Fruit fly (Drosophila melanogaster): ENCODE results near the gene CG1265.

Gene CG1265

dm6 chr3L:4229365-4229967 lies 25.1 kb upstream of the CG1265 start (continued):
- TF ChIP-seq phol (tag; optimal IDR thresholded peaks at IDR 0.05) (peak; percentile 12), vvl (GFP tag; IDR thresholded peaks at IDR 0.05) (peak; percentile 66), CG32767 (GFP tag; IDR thresholded peaks at IDR 0.05) (no peak), CG1603 (tag; optimal IDR thresholded peaks at IDR 0.05) (peak; percentile 3), CG7556 (GFP tag; optimal IDR thresholded peaks at IDR 0.05) (no peak), CkIIα-i1 (GFP tag; IDR thresholded peaks at IDR 0.05) (no peak), pros (GFP tag; optimal IDR thresholded peaks at IDR 0.05) (peak; percentile 55), gem (tag; optimal IDR thresholded peaks at IDR 0.05) (peak; percentile 16), Stat92E (GFP tag; optimal IDR thresholded peaks at IDR 0.05) (peak in 1 of 3 experiments; percentile 89), Med (GFP tag) (peak; percentile 19), sens (GFP tag) (peak; percentile 82), Sox102F (GFP tag; optimal IDR thresholded peaks at IDR 0.05) (peak; percentile 9)

- TF ChIP-seq crc (GFP tag; optimal IDR thresholded peaks at IDR 0.05) (peak; percentile 84), esg (GFP tag; conservative IDR thresholded peaks at IDR 0.05) (peak; percentile 89), MESR4 (GFP tag; optimal IDR thresholded peaks at IDR 0.05) (peak; percentile 46), sr (GFP tag; IDR thresholded peaks at IDR 0.05) (0 out of 3 replicates have a peak, but pooled peaks have one; percentile 29), Dbx (GFP tag; IDR thresholded peaks at IDR 0.05) (no peak), Nf-YA (GFP tag; IDR thresholded peaks at IDR 0.05) (peak; percentile 75), stwl (tag; optimal IDR thresholded peaks at IDR 0.05) (peak; percentile 51), abd-A (tag; optimal IDR thresholded peaks at IDR 0.05) (peak; percentile 73), NFAT (GFP tag; IDR thresholded peaks at IDR 0.05) (no peak), Oli (tag; optimal IDR thresholded peaks at IDR 0.05) (peak; percentile 96), CG9215 (GFP tag; IDR thresholded peaks at IDR 0.05) (peak; percentile 73), sim (GFP tag; IDR thresholded peaks at IDR 0.05) (peak; percentile 86), run (tag; optimal IDR thresholded peaks at IDR 0.05) (peak; percentile 85), CG7745 (tag; optimal IDR thresholded peaks at IDR 0.05) (peak; percentile 77), CG10267 (tag; optimal IDR thresholded peaks at IDR 0.05) (peak; percentile 93), CG34224 (GFP tag; IDR thresholded peaks at IDR 0.05; ENCODE audit: partially characterized antibody) (no peak), en (GFP tag; optimal IDR thresholded peaks at IDR 0.05) (peak; percentile 89), CG32532 (GFP tag; IDR thresholded peaks at IDR 0.05) (peak; percentile 21; the same call in 1 of the 2 replicates), disco-r (GFP tag; optimal IDR thresholded peaks at IDR 0.05) (peak; percentile 78), Bgb (GFP tag; IDR thresholded peaks at IDR 0.05; ENCODE audit: partially characterized antibody) (no peak), NC2α (GFP tag; optimal IDR thresholded peaks at IDR 0.05) (peak; percentile 93), Neu2 (GFP tag; optimal IDR thresholded peaks at IDR 0.05; ENCODE audit: borderline replicate concordance) (peak; percentile 93), CG3726 (GFP tag; IDR thresholded peaks at IDR 0.05) (peak; percentile 86; the same call in 2 of the 3 replicates), h (optimal IDR thresholded peaks at IDR 0.05) (no peak), NfI (GFP tag; optimal IDR thresholded peaks at IDR 0.05) (peak; percentile 82), CG5180 (GFP tag; optimal IDR thresholded peaks at IDR 0.05) (peak; percentile 85), CoRest (tag; optimal IDR thresholded peaks at IDR 0.05) (peak; percentile 95), CG2889 (GFP tag; IDR thresholded peaks at IDR 0.05) (peak; percentile 70; the same call in 2 of the 3 replicates), CG9727 (GFP tag; optimal IDR thresholded peaks at IDR 0.05) (peak; percentile 98), Lpt (GFP tag; optimal IDR thresholded peaks at IDR 0.05) (no peak), tio (GFP tag; optimal IDR thresholded peaks at IDR 0.05) (peak; percentile 93), CG15073 (GFP tag; optimal IDR thresholded peaks at IDR 0.05) (peak; percentile 66), lbe (GFP tag; optimal IDR thresholded peaks at IDR 0.05) (no peak), CG15479 (GFP tag; optimal IDR thresholded peaks at IDR 0.05) (peak; percentile 97), HLHmδ (GFP tag; optimal IDR thresholded peaks at IDR 0.05) (peak; percentile 11), CG11093 (GFP tag; IDR thresholded peaks at IDR 0.05) (peak; percentile 90)
Measured at dm6 chr3L:4230357-4230901, 24.1 kb upstream of the CG1265 start.
